Worm (Caenorhabditis elegans) whole organism, L3 larva: ENCODE data around the gene K08H2.5.
A peak's percentile ranks its signal among the peaks of the same experiment; 100 is the strongest.

Experiments used
- R02D3.7 ChIP-seq: fragments of 150-350 bp; optimal IDR thresholded peaks from 2 replicates; lab custom pipeline; 2014; ENCODE audit warnings: missing biosample characterization, missing genetic modification characterization
- ZK546.5 ChIP-seq: sonication (generic microtip); optimal IDR thresholded peaks from 2 replicates; lab custom pipeline; 2017; ENCODE audit warnings: missing biosample characterization, missing genetic modification characterization
- aly-2 ChIP-seq: fragments of 150-350 bp; optimal IDR thresholded peaks from 2 replicates; lab custom pipeline; 2014; ENCODE audit warnings: missing biosample characterization, missing genetic modification characterization
- ama-1 ChIP-seq: fragments of 150-350 bp; optimal IDR thresholded peaks from 2 replicates; lab custom pipeline; 2018
- ceh-16 ChIP-seq: sonication (generic microtip); optimal IDR thresholded peaks from 2 replicates; lab custom pipeline; 2017; ENCODE audit warnings: missing biosample characterization, missing genetic modification characterization
- ceh-28 ChIP-seq: fragments of 150-350 bp; optimal IDR thresholded peaks from 2 replicates; lab custom pipeline; 2014; ENCODE audit warnings: missing biosample characterization, missing genetic modification reagents, missing genetic modification characterization
- ceh-82 ChIP-seq: fragments of 150-350 bp; optimal IDR thresholded peaks from 2 replicates; lab custom pipeline; 2014; ENCODE audit warnings: missing biosample characterization, missing genetic modification characterization
- ceh-9 ChIP-seq: sonication (generic microtip); optimal IDR thresholded peaks from 2 replicates; lab custom pipeline; 2018; ENCODE audit warnings: missing biosample characterization, missing genetic modification characterization
- daf-12 ChIP-seq: fragments of 150-350 bp; optimal IDR thresholded peaks from 2 replicates; lab custom pipeline; 2014; ENCODE audit warnings: missing biosample characterization, missing genetic modification reagents, missing genetic modification characterization
- egl-27 ChIP-seq: sonication (generic microtip); optimal IDR thresholded peaks from 4 replicates; lab custom pipeline; 2017; ENCODE audit warnings: missing biosample characterization, missing genetic modification reagents, missing genetic modification characterization
- egl-5 ChIP-seq: fragments of 150-350 bp; optimal IDR thresholded peaks from 2 replicates; lab custom pipeline; 2017; ENCODE audit warnings: missing biosample characterization, missing genetic modification reagents, missing genetic modification characterization, inconsistent platforms
- elt-1 ChIP-seq: fragments of 150-350 bp; optimal IDR thresholded peaks from 2 replicates; lab custom pipeline; 2014; ENCODE audit warnings: missing biosample characterization, missing genetic modification characterization
- elt-2 ChIP-seq: sonication (generic microtip); optimal IDR thresholded peaks from 2 replicates; lab custom pipeline; 2016; ENCODE audit warnings: missing genetic modification reagents, mild to moderate bottlenecking, missing genetic modification characterization, missing compliant biosample characterization
- eor-1 ChIP-seq, 2 experiments: fragments of 150-350 bp; optimal IDR thresholded peaks; 2 replicates each; lab custom pipeline; 2014 to 2018; ENCODE audit warnings: missing biosample characterization in 2 of 2, missing genetic modification characterization in 2 of 2
- fkh-10 ChIP-seq: sonication (generic microtip); optimal IDR thresholded peaks from 2 replicates; lab custom pipeline; 2017; ENCODE audit warnings: missing biosample characterization, missing genetic modification reagents, missing genetic modification characterization
- fkh-2 ChIP-seq: fragments of 150-350 bp; optimal IDR thresholded peaks from 2 replicates; lab custom pipeline; 2014; ENCODE audit warnings: missing biosample characterization, missing genetic modification reagents, missing genetic modification characterization
- fos-1 ChIP-seq: fragments of 150-350 bp; optimal IDR thresholded peaks from 2 replicates; lab custom pipeline; 2014; ENCODE audit warnings: missing biosample characterization, missing genetic modification characterization
- hmg-11 ChIP-seq: sonication (generic microtip); optimal IDR thresholded peaks from 2 replicates; lab custom pipeline; 2016; ENCODE audit warnings: missing genetic modification characterization, missing compliant biosample characterization
- jun-1 ChIP-seq: fragments of 150-350 bp; optimal IDR thresholded peaks from 2 replicates; lab custom pipeline; 2014; ENCODE audit warnings: missing biosample characterization, missing genetic modification reagents, missing genetic modification characterization
- lin-15B ChIP-seq: fragments of 150-350 bp; optimal IDR thresholded peaks from 2 replicates; lab custom pipeline; 2014; ENCODE audit warnings: missing biosample characterization, missing genetic modification characterization
- lin-39 ChIP-seq: fragments of 150-350 bp; optimal IDR thresholded peaks from 2 replicates; lab custom pipeline; 2018; ENCODE audit warnings: missing biosample characterization, missing genetic modification reagents, missing genetic modification characterization
- lsy-12 ChIP-seq: sonication (generic microtip); optimal IDR thresholded peaks from 2 replicates; lab custom pipeline; 2016; ENCODE audit warnings: mild to moderate bottlenecking, missing genetic modification characterization, missing compliant biosample characterization
- mdl-1 ChIP-seq: fragments of 150-350 bp; optimal IDR thresholded peaks from 2 replicates; lab custom pipeline; 2014; ENCODE audit warnings: missing biosample characterization, missing genetic modification characterization
- mml-1 ChIP-seq: fragments of 150-350 bp; sonication (generic microtip); optimal IDR thresholded peaks from 3 replicates; lab custom pipeline; 2014; ENCODE audit warnings: missing biosample characterization, missing genetic modification characterization
- nfya-1 ChIP-seq: sonication (generic microtip); optimal IDR thresholded peaks from 2 replicates; lab custom pipeline; 2017; ENCODE audit warnings: missing genetic modification characterization, mild to moderate bottlenecking, missing compliant biosample characterization, antibody characterized with exemption, moderate library complexity; ENCODE audit not compliant: insufficient read depth
- nhr-11 ChIP-seq: fragments of 150-350 bp; optimal IDR thresholded peaks from 2 replicates; lab custom pipeline; 2014; ENCODE audit warnings: missing biosample characterization, missing genetic modification characterization
- nhr-12 ChIP-seq: fragments of 150-350 bp; optimal IDR thresholded peaks from 2 replicates; lab custom pipeline; 2014; ENCODE audit warnings: missing biosample characterization, missing genetic modification characterization
- nhr-23 ChIP-seq: fragments of 150-350 bp; optimal IDR thresholded peaks from 2 replicates; lab custom pipeline; 2014; ENCODE audit warnings: missing biosample characterization, missing genetic modification reagents, missing genetic modification characterization
- nhr-237 ChIP-seq: fragments of 150-350 bp; optimal IDR thresholded peaks from 2 replicates; lab custom pipeline; 2014; ENCODE audit warnings: missing biosample characterization, missing genetic modification characterization
- nhr-25 ChIP-seq: sonication (generic microtip); optimal IDR thresholded peaks from 2 replicates; lab custom pipeline; 2017; ENCODE audit warnings: missing biosample characterization, missing genetic modification characterization
- nhr-28 ChIP-seq: fragments of 150-350 bp; optimal IDR thresholded peaks from 2 replicates; lab custom pipeline; 2014; ENCODE audit warnings: missing biosample characterization, missing genetic modification characterization
- nhr-67 ChIP-seq: fragments of 150-350 bp; optimal IDR thresholded peaks from 2 replicates; lab custom pipeline; 2014; ENCODE audit warnings: missing biosample characterization, missing genetic modification characterization
- nhr-76 ChIP-seq: fragments of 150-350 bp; sonication (generic microtip); optimal IDR thresholded peaks from 5 replicates; lab custom pipeline; 2014; ENCODE audit warnings: missing biosample characterization, missing genetic modification characterization
- nhr-77 ChIP-seq: fragments of 150-350 bp; optimal IDR thresholded peaks from 2 replicates; lab custom pipeline; 2014; ENCODE audit warnings: missing biosample characterization, missing genetic modification characterization
- pha-4 ChIP-seq: fragments of 150-350 bp; optimal IDR thresholded peaks from 2 replicates; lab custom pipeline; 2014; ENCODE audit warnings: missing biosample characterization, missing genetic modification reagents, missing genetic modification characterization
- pqm-1 ChIP-seq: fragments of 150-350 bp; optimal IDR thresholded peaks from 2 replicates; lab custom pipeline; 2017; ENCODE audit warnings: missing biosample characterization, missing genetic modification characterization, inconsistent platforms
- skn-1 ChIP-seq: fragments of 150-350 bp; optimal IDR thresholded peaks from 2 replicates; lab custom pipeline; 2014; ENCODE audit warnings: missing biosample characterization, missing genetic modification characterization
- snpc-4 ChIP-seq: fragments of 150-350 bp; optimal IDR thresholded peaks from 2 replicates; lab custom pipeline; 2014; ENCODE audit warnings: missing biosample characterization, missing genetic modification characterization
- tbx-2 ChIP-seq: sonication (generic microtip); optimal IDR thresholded peaks from 2 replicates; lab custom pipeline; 2016; ENCODE audit warnings: mild to moderate bottlenecking, missing genetic modification characterization, missing compliant biosample characterization
- unc-39 ChIP-seq: sonication (generic microtip); optimal IDR thresholded peaks from 4 replicates; lab custom pipeline; 2017; ENCODE audit warnings: missing biosample characterization, missing genetic modification characterization
- unc-62 ChIP-seq: fragments of 150-350 bp; sonication (generic microtip); optimal IDR thresholded peaks from 4 replicates; lab custom pipeline; 2014; ENCODE audit warnings: missing biosample characterization, missing genetic modification reagents, missing genetic modification characterization
- zag-1 ChIP-seq: fragments of 150-350 bp; optimal IDR thresholded peaks from 2 replicates; lab custom pipeline; 2014; ENCODE audit warnings: missing biosample characterization, missing genetic modification characterization
- ztf-11 ChIP-seq: fragments of 150-350 bp; optimal IDR thresholded peaks from 2 replicates; lab custom pipeline; 2014; ENCODE audit warnings: missing biosample characterization, missing genetic modification characterization
- ztf-4 ChIP-seq: fragments of 150-350 bp; optimal IDR thresholded peaks from 2 replicates; lab custom pipeline; 2014; ENCODE audit warnings: missing biosample characterization, missing genetic modification characterization

The K08H2.5 gene

ce11 chrX:13224608-13225007 lies 17.5 kb downstream of the K08H2.5 start, which contains the start of gene skr-19:
TSS of gene skr-19 (minus strand) at chrX:13224708.
- no peak for TF ChIP-seq lsy-12 (tag; lab: Kevin White, UChicago)
- no peak for TF ChIP-seq fkh-2
- no peak for TF ChIP-seq unc-39 (tag; lab: Kevin White, UChicago)
- no peak for TF ChIP-seq nhr-25 (tag; lab: Kevin White, UChicago)
- TF ChIP-seq nhr-23 (tag; lab: Kevin White, UChicago) = no peak
- TF ChIP-seq aly-2 = no peak
- no peak for TF ChIP-seq ceh-9 (tag; lab: Kevin White, UChicago)
- TF ChIP-seq nhr-28 (tag; lab: Kevin White, UChicago) = no peak
- no peak for TF ChIP-seq egl-27 (tag; lab: Kevin White, UChicago)
- no peak for TF ChIP-seq ceh-28 (tag; lab: Kevin White, UChicago)
- no peak for TF ChIP-seq ama-1
- no peak for TF ChIP-seq nhr-11 (tag; lab: Kevin White, UChicago)
- TF ChIP-seq elt-1 (tag; lab: Kevin White, UChicago) = no peak
- no peak for TF ChIP-seq ceh-16 (tag; lab: Kevin White, UChicago)
- TF ChIP-seq mdl-1 (tag; lab: Kevin White, UChicago) = no peak
- TF ChIP-seq snpc-4 = no peak
- TF ChIP-seq ztf-11 (tag; lab: Kevin White, UChicago) = no peak
- TF ChIP-seq egl-5 (tag; lab: Kevin White, UChicago) = no peak
- TF ChIP-seq nhr-67 (tag; lab: Kevin White, UChicago) = no peak

- TF ChIP-seq fkh-10 (GFP tag; lab: Kevin White, UChicago) (no peak), elt-2 (tag; lab: Kevin White, UChicago) (no peak), ztf-4 (no peak), ztf-11 (tag; lab: Kevin White, UChicago) (no peak), nhr-23 (tag; lab: Kevin White, UChicago) (no peak), elt-1 (tag; lab: Kevin White, UChicago) (no peak), nhr-76 (tag; lab: Kevin White, UChicago) (no peak), ama-1 (no peak), zag-1 (no peak), unc-39 (tag; lab: Kevin White, UChicago) (no peak), hmg-11 (tag; lab: Kevin White, UChicago) (no peak), ceh-9 (tag; lab: Kevin White, UChicago) (no peak), R02D3.7 (tag; lab: Kevin White, UChicago) (no peak), nhr-12 (tag; lab: Kevin White, UChicago) (no peak), skn-1 (tag; lab: Kevin White, UChicago) (no peak), jun-1 (no peak), ceh-82 (tag; lab: Kevin White, UChicago) (no peak), lsy-12 (tag; lab: Kevin White, UChicago) (no peak), ZK546.5 (tag; lab: Kevin White, UChicago) (no peak), tbx-2 (tag; lab: Kevin White, UChicago) (no peak)
- TF ChIP-seq, all 47 proteins: peak for 0
These were observed 18.7 kb downstream of the K08H2.5 start, which contains the start of gene skr-20 for ce11 chrX:13223437-13223836. TSS of gene skr-20 (minus strand) at chrX:13223537.

ce11 chrX:13221357-13221756 lies 20.8 kb downstream of the K08H2.5 start, which contains the start of gene asp-4:
TSS of gene asp-4 (minus strand) at chrX:13221462.
- TF ChIP-seq jun-1 = no peak
- no peak for TF ChIP-seq unc-62 (GFP tag; lab: Kevin White, UChicago)
- TF ChIP-seq elt-2 (tag; lab: Kevin White, UChicago) = peak; percentile 31
- TF ChIP-seq, all 47 proteins: peak for 1

- TF ChIP-seq lin-39 (tag; lab: Kevin White, UChicago) (peak; percentile 24), nhr-237 (tag; lab: Kevin White, UChicago) (no peak), nfya-1 (tag; lab: Kevin White, UChicago) (peak; percentile 20), egl-27 (tag; lab: Kevin White, UChicago) (no peak), snpc-4 (peak; percentile 37)
These were observed 21.5 kb downstream of the K08H2.5 start for ce11 chrX:13220609-13221008.

- TF ChIP-seq pqm-1 (tag; lab: Kevin White, UChicago) (no peak), lin-39 (tag; lab: Kevin White, UChicago) (no peak), elt-2 (tag; lab: Kevin White, UChicago) (no peak), eor-1 (tag; optimal IDR thresholded peaks at IDR 0.05; lab: Kevin White, UChicago) (no peak), skn-1 (tag; lab: Kevin White, UChicago) (no peak), nhr-67 (tag; lab: Kevin White, UChicago) (no peak), nhr-28 (tag; lab: Kevin White, UChicago) (no peak), ZK546.5 (tag; lab: Kevin White, UChicago) (no peak), nhr-77 (no peak), ztf-4 (no peak), mml-1 (no peak), daf-12 (tag; lab: Kevin White, UChicago) (no peak), aly-2 (no peak), pha-4 (no peak), nhr-237 (tag; lab: Kevin White, UChicago) (no peak), nhr-23 (tag; lab: Kevin White, UChicago) (no peak), lsy-12 (tag; lab: Kevin White, UChicago) (no peak), fos-1 (tag; lab: Kevin White, UChicago) (no peak), lin-15B (tag; lab: Kevin White, UChicago) (no peak), R02D3.7 (tag; lab: Kevin White, UChicago) (no peak)
These were observed 24.2 kb downstream of the K08H2.5 start for ce11 chrX:13217940-13218339.
